Worm (Caenorhabditis elegans): ENCODE data around the gene Y62H9A.10.

ce11 chrX:11910046-11910445, 7.5 kb upstream of the Y62H9A.10 start, which contains the start of gene Y62H9A.15:
- TF ChIP-seq elt-3 (tag; optimal IDR thresholded peaks at IDR 0.05) (no peak), ceh-43 (GFP tag; optimal IDR thresholded peaks at IDR 0.05) (no peak), cnd-1 (tag; optimal IDR thresholded peaks at IDR 0.05) (no peak), ztf-11 (tag; optimal IDR thresholded peaks at IDR 0.05) (no peak), nhr-237 (tag; optimal IDR thresholded peaks at IDR 0.05) (no peak), blmp-1 (tag; optimal IDR thresholded peaks at IDR 0.05) (no peak), nhr-28 (tag; optimal IDR thresholded peaks at IDR 0.05) (no peak), mep-1 (tag; optimal IDR thresholded peaks at IDR 0.05) (no peak), nhr-76 (tag; optimal IDR thresholded peaks at IDR 0.05) (no peak), ces-1 (GFP tag; optimal IDR thresholded peaks at IDR 0.05) (no peak), lin-13 (tag; optimal IDR thresholded peaks at IDR 0.05) (no peak), sptf-1 (tag; optimal IDR thresholded peaks at IDR 0.05) (no peak), ceh-83 (GFP tag; optimal IDR thresholded peaks at IDR 0.05) (no peak), lin-32 (GFP tag; optimal IDR thresholded peaks at IDR 0.05) (no peak)
